Worm (Caenorhabditis elegans) whole organism, L2 larva: Measurements from ENCODE around the gene egl-1.
A peak's percentile ranks its signal among the peaks of the same experiment; 100 is the strongest.

Experiments used
- F13H6.1 ChIP-seq: sonication (generic microtip); optimal IDR thresholded peaks from 2 replicates; lab custom pipeline; 2016; ENCODE audit warnings: missing genetic modification characterization, missing compliant biosample characterization
- R02D3.7 ChIP-seq: fragments of 150-350 bp; optimal IDR thresholded peaks from 2 replicates; lab custom pipeline; 2014; ENCODE audit warnings: missing biosample characterization, missing genetic modification characterization
- alr-1 ChIP-seq: fragments of 150-350 bp; optimal IDR thresholded peaks from 2 replicates; lab custom pipeline; 2014; ENCODE audit warnings: missing biosample characterization, missing genetic modification characterization
- aly-2 ChIP-seq: fragments of 150-350 bp; optimal IDR thresholded peaks from 2 replicates; lab custom pipeline; 2014; ENCODE audit warnings: missing biosample characterization, missing genetic modification characterization
- ama-1 ChIP-seq: fragments of 150-350 bp; optimal IDR thresholded peaks from 2 replicates; lab custom pipeline; 2018; ENCODE audit warnings: inconsistent platforms
- blmp-1 ChIP-seq: sonication (generic microtip); optimal IDR thresholded peaks from 2 replicates; lab custom pipeline; 2017; ENCODE audit warnings: missing genetic modification characterization, mild to moderate bottlenecking, missing compliant biosample characterization, antibody characterized with exemption, moderate library complexity; ENCODE audit not compliant: insufficient read depth
- ceh-16 ChIP-seq: fragments of 150-350 bp; optimal IDR thresholded peaks from 2 replicates; lab custom pipeline; 2014; ENCODE audit warnings: missing biosample characterization, missing genetic modification characterization
- ceh-82 ChIP-seq: fragments of 150-350 bp; optimal IDR thresholded peaks from 2 replicates; lab custom pipeline; 2014; ENCODE audit warnings: missing biosample characterization, missing genetic modification characterization
- crh-2 ChIP-seq: sonication (generic microtip); optimal IDR thresholded peaks from 2 replicates; lab custom pipeline; 2017; ENCODE audit warnings: missing biosample characterization, missing genetic modification characterization
- dmd-4 ChIP-seq: sonication (generic microtip); optimal IDR thresholded peaks from 2 replicates; lab custom pipeline; 2017; ENCODE audit warnings: missing biosample characterization, missing genetic modification characterization
- elt-3 ChIP-seq: sonication (generic microtip); optimal IDR thresholded peaks from 2 replicates; lab custom pipeline; 2017; ENCODE audit warnings: missing biosample characterization, missing genetic modification characterization
- fos-1 ChIP-seq: fragments of 150-350 bp; optimal IDR thresholded peaks from 2 replicates; lab custom pipeline; 2014; ENCODE audit warnings: missing biosample characterization, missing genetic modification characterization
- gmeb-1 ChIP-seq: fragments of 150-350 bp; optimal IDR thresholded peaks from 2 replicates; lab custom pipeline; 2014; ENCODE audit warnings: missing biosample characterization, missing genetic modification characterization
- lin-13 ChIP-seq: fragments of 150-350 bp; optimal IDR thresholded peaks from 2 replicates; lab custom pipeline; 2014; ENCODE audit warnings: missing biosample characterization, missing genetic modification reagents, missing genetic modification characterization
- lin-39 ChIP-seq: fragments of 150-350 bp; optimal IDR thresholded peaks from 2 replicates; lab custom pipeline; 2014; ENCODE audit warnings: missing biosample characterization, missing genetic modification reagents, missing genetic modification characterization
- lsy-2 ChIP-seq, 2 experiments: fragments of 150-350 bp in 1 of 2; sonication (generic microtip) in 1 of 2; optimal IDR thresholded peaks; 2 replicates each; lab custom pipeline; 2014 to 2017; ENCODE audit warnings: missing biosample characterization in 2 of 2, missing genetic modification characterization in 2 of 2
- mab-5 ChIP-seq: fragments of 150-350 bp; optimal IDR thresholded peaks from 2 replicates; lab custom pipeline; 2014; ENCODE audit warnings: missing biosample characterization, missing genetic modification characterization
- mbf-1 ChIP-seq: sonication (generic microtip); optimal IDR thresholded peaks from 2 replicates; lab custom pipeline; 2017; ENCODE audit warnings: missing biosample characterization, missing genetic modification characterization
- nhr-10 ChIP-seq: sonication (generic microtip); optimal IDR thresholded peaks from 2 replicates; lab custom pipeline; 2017; ENCODE audit warnings: missing biosample characterization, missing genetic modification characterization
- nhr-11 ChIP-seq: fragments of 150-350 bp; optimal IDR thresholded peaks from 2 replicates; lab custom pipeline; 2014; ENCODE audit warnings: missing biosample characterization, missing genetic modification characterization
- nhr-12 ChIP-seq: fragments of 150-350 bp; optimal IDR thresholded peaks from 2 replicates; lab custom pipeline; 2014; ENCODE audit warnings: missing biosample characterization, missing genetic modification characterization
- nhr-21 ChIP-seq: fragments of 150-350 bp; optimal IDR thresholded peaks from 2 replicates; lab custom pipeline; 2014; ENCODE audit warnings: missing biosample characterization, missing genetic modification characterization
- nhr-23 ChIP-seq: fragments of 150-350 bp; optimal IDR thresholded peaks from 2 replicates; lab custom pipeline; 2014; ENCODE audit warnings: missing biosample characterization, missing genetic modification reagents, missing genetic modification characterization
- nhr-237 ChIP-seq: fragments of 150-350 bp; optimal IDR thresholded peaks from 2 replicates; lab custom pipeline; 2014; ENCODE audit warnings: missing biosample characterization, missing genetic modification characterization
- nhr-25 ChIP-seq: fragments of 150-350 bp; sonication (generic microtip); optimal IDR thresholded peaks from 3 replicates; lab custom pipeline; 2014; ENCODE audit warnings: missing biosample characterization, missing genetic modification characterization
- nhr-6 ChIP-seq: fragments of 150-350 bp; optimal IDR thresholded peaks from 2 replicates; lab custom pipeline; 2014; ENCODE audit warnings: missing biosample characterization, missing genetic modification characterization
- peb-1 ChIP-seq: fragments of 150-350 bp; optimal IDR thresholded peaks from 2 replicates; lab custom pipeline; 2014; ENCODE audit warnings: missing biosample characterization, missing genetic modification characterization
- sem-4 ChIP-seq: fragments of 150-350 bp; optimal IDR thresholded peaks from 2 replicates; lab custom pipeline; 2014; ENCODE audit warnings: missing biosample characterization, missing genetic modification reagents, missing genetic modification characterization
- skn-1 ChIP-seq: sonication (generic microtip); optimal IDR thresholded peaks from 2 replicates; lab custom pipeline; 2017; ENCODE audit warnings: missing biosample characterization, missing genetic modification characterization
- sma-3 ChIP-seq: sonication (generic microtip); optimal IDR thresholded peaks from 2 replicates; lab custom pipeline; 2016; ENCODE audit warnings: missing genetic modification reagents, missing genetic modification characterization, missing compliant biosample characterization
- sma-9 ChIP-seq, 2 experiments: fragments of 150-350 bp in 1 of 2; sonication (generic microtip) in 1 of 2; optimal IDR thresholded peaks; 2 replicates each; lab custom pipeline; 2014 to 2016; ENCODE audit warnings: missing genetic modification characterization in 2 of 2, mild to moderate bottlenecking in 1 of 2, missing biosample characterization in 1 of 2, missing compliant biosample characterization in 1 of 2, missing genetic modification reagents in 1 of 2, moderate library complexity in 1 of 2
- unc-39 ChIP-seq: fragments of 150-350 bp; optimal IDR thresholded peaks from 2 replicates; lab custom pipeline; 2014; ENCODE audit warnings: missing biosample characterization, missing genetic modification characterization
- unc-55 ChIP-seq: fragments of 150-350 bp; sonication (generic microtip); optimal IDR thresholded peaks from 3 replicates; lab custom pipeline; 2014; ENCODE audit warnings: missing biosample characterization, missing genetic modification reagents, missing genetic modification characterization
- unc-62 ChIP-seq: fragments of 150-350 bp; optimal IDR thresholded peaks from 2 replicates; lab custom pipeline; 2014; ENCODE audit warnings: missing biosample characterization, missing genetic modification reagents, missing genetic modification characterization
- zag-1 ChIP-seq: fragments of 150-350 bp; optimal IDR thresholded peaks from 2 replicates; lab custom pipeline; 2014; ENCODE audit warnings: missing biosample characterization, missing genetic modification characterization
- ztf-1 ChIP-seq: fragments of 200-800 bp; sonication (Bioruptor generic); conservative IDR thresholded peaks from 2 replicates; pipeline ENCODE4 v1.3.6; 2022; ENCODE audit warnings: missing genetic modification characterization, missing compliant biosample characterization
- ztf-4 ChIP-seq: fragments of 150-350 bp; optimal IDR thresholded peaks from 2 replicates; lab custom pipeline; 2014; ENCODE audit warnings: missing biosample characterization, missing genetic modification characterization

Gene egl-1

DNA sequence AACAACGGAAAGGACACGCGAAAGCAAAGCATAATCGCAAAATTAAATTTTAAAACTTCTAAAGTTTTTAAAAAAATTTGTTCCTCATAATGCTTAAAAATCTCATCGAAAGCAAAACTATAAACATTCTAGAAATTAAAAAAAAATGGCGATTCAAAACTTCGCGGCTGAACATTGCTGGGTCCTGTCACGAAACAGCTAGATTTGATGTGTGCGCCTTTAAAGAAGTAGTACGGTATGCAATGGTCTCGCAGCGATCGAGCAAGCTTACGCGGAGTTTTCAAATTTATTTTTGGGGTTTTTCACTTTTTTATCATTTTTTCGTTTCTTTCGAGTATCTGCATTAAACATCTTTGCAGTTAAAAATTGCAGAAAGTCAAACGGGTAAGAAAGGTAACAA lies 24.9 kb upstream of the egl-1 start, which contains the start of gene coh-3:
TSS of gene coh-3 (plus strand) at position 353 of the 400 bp plus-strand sequence.
- TF ChIP-seq nhr-11 (tag; lab: Kevin White, UChicago) (no peak), mbf-1 (no peak), ceh-82 (no peak), blmp-1 (tag; lab: Kevin White, UChicago) (no peak), sma-9 (GFP tag; optimal IDR thresholded peaks at IDR 0.05; lab: Kevin White, UChicago) (no peak), sma-9 (tag; optimal IDR thresholded peaks at IDR 0.05; lab: Kevin White, UChicago) (no peak), nhr-25 (tag; lab: Kevin White, UChicago) (no peak), aly-2 (no peak), mab-5 (no peak), ztf-1 (GFP tag; lab: Robert Waterston, UW) (no peak), unc-62 (GFP tag; lab: Kevin White, UChicago) (no peak), peb-1 (tag; lab: Kevin White, UChicago) (no peak), skn-1 (tag; lab: Kevin White, UChicago) (no peak), lsy-2 (tag; optimal IDR thresholded peaks at IDR 0.05; lab: Kevin White, UChicago) (no peak), gmeb-1 (no peak), nhr-23 (tag; lab: Kevin White, UChicago) (no peak), alr-1 (tag; lab: Kevin White, UChicago) (no peak), sma-3 (GFP tag; lab: Kevin White, UChicago) (no peak)
- TF ChIP-seq, all 48 proteins: peak for 0

DNA sequence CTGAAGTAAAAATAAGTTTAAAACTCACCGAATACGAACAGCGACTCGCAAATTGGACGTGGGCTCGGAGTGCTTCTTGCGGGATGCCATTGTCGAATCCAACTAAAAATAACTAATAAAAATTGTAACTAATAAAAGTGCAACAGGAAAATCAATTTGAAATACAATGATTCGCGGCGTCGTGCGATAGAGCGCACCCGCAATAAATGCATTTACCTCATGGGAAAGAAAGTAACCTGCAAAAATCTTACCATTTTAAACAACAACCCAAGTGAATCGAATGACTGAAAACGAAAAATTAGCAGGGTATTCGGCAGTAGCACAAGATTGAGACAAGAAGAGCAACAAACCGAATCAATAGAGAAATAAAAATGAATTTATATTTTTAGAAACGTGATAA lies 24.5 kb upstream of the egl-1 start, which contains the start of gene bmk-1:
TSS of gene bmk-1 (minus strand) at position 359 of the 400 bp plus-strand sequence.
- peak; percentile 70 for TF ChIP-seq gmeb-1
- TF ChIP-seq nhr-25 (tag; lab: Kevin White, UChicago) = no peak

- TF ChIP-seq skn-1 (tag; lab: Kevin White, UChicago) = no peak
- no peak for TF ChIP-seq ztf-4
- TF ChIP-seq F13H6.1 = no peak
- TF ChIP-seq nhr-6 (tag; lab: Kevin White, UChicago) = no peak
- TF ChIP-seq elt-3 = no peak
- no peak for TF ChIP-seq lin-39 (tag; lab: Kevin White, UChicago)
Measured at ce11 chrV:14449397-14449796, 17.2 kb upstream of the egl-1 start, which contains the start of gene F23B12.7. F23B12.7 (plus strand) TSS chrV:14449697.

DNA sequence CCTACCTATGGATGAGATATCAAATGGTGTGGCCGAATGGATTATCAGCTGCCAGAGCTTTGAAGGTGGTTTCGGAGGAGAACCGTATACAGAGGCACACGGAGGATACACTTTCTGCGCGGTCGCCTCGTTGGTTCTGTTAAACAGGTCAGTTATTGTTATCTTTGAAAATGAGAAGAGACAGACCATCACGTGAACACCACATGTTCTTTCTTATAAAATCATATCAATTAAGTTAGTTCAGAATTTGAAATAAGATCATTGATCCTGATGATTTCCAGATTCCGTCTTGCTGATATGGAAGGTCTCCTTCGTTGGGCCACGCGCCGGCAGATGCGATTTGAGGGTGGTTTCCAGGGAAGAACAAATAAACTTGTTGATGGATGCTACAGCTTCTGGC lies 16.5 kb upstream of the egl-1 start:
- TF ChIP-seq nhr-21 (tag; lab: Kevin White, UChicago) (peak; percentile 35), nhr-10 (tag; lab: Kevin White, UChicago) (no peak)

DNA sequence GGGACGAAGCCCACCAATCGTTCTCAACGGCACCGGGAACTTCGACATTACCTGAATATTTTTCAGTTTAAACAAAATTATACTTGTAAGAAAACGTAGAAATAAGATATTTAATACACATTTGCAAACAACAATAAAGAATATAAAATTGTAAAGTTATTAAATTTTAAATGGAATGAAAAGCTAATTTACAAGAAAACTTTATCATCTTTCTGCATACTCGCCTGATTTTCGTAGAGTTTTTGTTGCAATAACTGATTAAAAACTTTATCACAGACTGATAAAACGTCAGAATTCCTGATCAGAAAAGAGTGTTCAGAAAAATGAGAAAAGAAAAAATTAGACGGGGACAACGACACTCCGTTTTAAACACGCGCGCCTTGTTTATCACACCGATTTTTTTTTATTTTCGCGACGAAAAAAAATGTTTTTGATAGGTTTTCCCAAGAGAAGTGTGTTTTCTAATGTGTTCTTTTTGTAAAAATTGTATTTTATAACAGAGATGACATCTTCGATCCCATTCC lies 15.1 kb upstream of the egl-1 start, which contains the start of the genes dlat-1 and fntb-1:
TSS of gene dlat-1 (minus strand) at position 51 of the 524 bp plus-strand sequence.
TSS of gene fntb-1 (plus strand) at position 412 of the 524 bp plus-strand sequence.
- TF ChIP-seq zag-1 (no peak), nhr-6 (tag; lab: Kevin White, UChicago) (no peak), nhr-21 (tag; lab: Kevin White, UChicago) (no peak), ceh-82 (no peak), fos-1 (peak; percentile 80), ztf-4 (no peak), crh-2 (tag; lab: Kevin White, UChicago) (peak; percentile 8), sma-9 (GFP tag; optimal IDR thresholded peaks at IDR 0.05; lab: Kevin White, UChicago) (no peak), sma-9 (tag; optimal IDR thresholded peaks at IDR 0.05; lab: Kevin White, UChicago) (no peak), ceh-16 (tag; lab: Kevin White, UChicago) (no peak), lin-13 (no peak), gmeb-1 (peak; percentile 10), nhr-10 (tag; lab: Kevin White, UChicago) (no peak), unc-55 (peak; percentile 9), sem-4 (tag; lab: Kevin White, UChicago) (no peak), sma-3 (GFP tag; lab: Kevin White, UChicago) (no peak)

DNA sequence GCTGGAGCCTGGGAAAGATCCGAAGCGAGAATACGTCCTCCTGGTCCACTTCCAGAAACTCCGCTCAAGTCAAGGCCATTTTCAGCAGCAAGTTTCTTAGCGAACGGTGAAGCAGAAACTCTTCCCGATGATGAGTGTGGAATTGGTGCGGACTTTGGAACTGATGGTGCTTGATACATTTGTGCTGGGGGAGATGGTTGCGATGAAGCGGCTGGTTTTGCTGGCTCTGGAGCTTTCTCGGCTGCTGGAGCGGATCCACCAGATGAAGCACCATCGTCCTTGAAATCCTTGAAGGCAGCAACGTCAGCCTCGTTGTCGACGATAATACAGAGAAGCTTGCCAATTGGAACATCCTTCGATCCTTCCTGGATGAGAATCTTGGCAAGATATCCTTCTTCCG lies 14.3 kb upstream of the egl-1 start:
- TF ChIP-seq ztf-1 (GFP tag; lab: Robert Waterston, UW) (no peak), mab-5 (no peak), nhr-10 (tag; lab: Kevin White, UChicago) (no peak), nhr-12 (tag; lab: Kevin White, UChicago) (no peak), ama-1 (lab: Kevin White, UChicago) (no peak), blmp-1 (tag; lab: Kevin White, UChicago) (no peak), lsy-2 (tag; optimal IDR thresholded peaks at IDR 0.05; lab: Kevin White, UChicago) (no peak), unc-39 (tag; lab: Kevin White, UChicago) (no peak), R02D3.7 (no peak), nhr-25 (tag; lab: Kevin White, UChicago) (no peak), dmd-4 (no peak), ceh-16 (tag; lab: Kevin White, UChicago) (no peak), nhr-237 (tag; lab: Kevin White, UChicago) (no peak), nhr-21 (tag; lab: Kevin White, UChicago) (no peak)
